Worm (Caenorhabditis elegans): Measurements from ENCODE around the gene clec-246.

ce11 chrV:18236714-18237288, 47.5 kb downstream of the clec-246 start, which contains the start of gene R10E8.3:
- TF ChIP-seq W03F9.2 (tag; optimal IDR thresholded peaks at IDR 0.05), result no peak
- TF ChIP-seq him-1 (tag; optimal IDR thresholded peaks at IDR 0.05), result no peak
